Fruit fly (Drosophila melanogaster) whole organism, embryonic: ENCODE measurements around the gene CG13084.

Experiments used
- Abd-B ChIP-seq: fragments of 200-800 bp; sonication (Bioruptor generic); optimal IDR thresholded peaks from 2 replicates; lab custom pipeline; 2018; ENCODE audit warnings: missing biosample characterization, mild to moderate bottlenecking, missing genetic modification characterization, moderate library complexity
- Atf3 ChIP-seq: fragments of 200-800 bp; sonication (Bioruptor generic); optimal IDR thresholded peaks from 3 replicates; lab custom pipeline; 2016; ENCODE audit warnings: missing biosample characterization, missing genetic modification characterization
- BEAF-32 ChIP-seq: fragments of 200-800 bp; sonication (Bioruptor generic); optimal IDR thresholded peaks from 3 replicates; lab custom pipeline; 2017; ENCODE audit warnings: missing biosample characterization, missing genetic modification characterization, mild to moderate bottlenecking, moderate library complexity, missing genetic modification reagents
- CG10209 ChIP-seq: fragments of 200-800 bp; sonication (Bioruptor generic); optimal IDR thresholded peaks from 3 replicates; lab custom pipeline; 2017; ENCODE audit warnings: missing biosample characterization, mild to moderate bottlenecking, missing genetic modification characterization, missing genetic modification reagents
- CG1024 ChIP-seq: fragments of 200-800 bp; sonication (Bioruptor generic); IDR thresholded peaks from 2 replicates; pipeline ENCODE4 v1.3.6; 2022; ENCODE audit warnings: missing biosample characterization, missing genetic modification characterization
- CG10654 ChIP-seq: fragments of 200-800 bp; sonication (Bioruptor generic); optimal IDR thresholded peaks from 2 replicates; lab custom pipeline; 2016; ENCODE audit warnings: missing biosample characterization, missing genetic modification characterization
- CG10979 ChIP-seq: fragments of 200-800 bp; sonication (Bioruptor generic); optimal IDR thresholded peaks from 2 replicates; lab custom pipeline; 2018; ENCODE audit warnings: missing biosample characterization, mild to moderate bottlenecking, missing genetic modification characterization, moderate library complexity
- CG11085 ChIP-seq: fragments of 200-800 bp; sonication (Bioruptor generic); IDR thresholded peaks from 2 replicates; pipeline ENCODE4 v1.3.6; 2022; ENCODE audit warnings: missing biosample characterization, missing genetic modification characterization
- CG11695 ChIP-seq: fragments of 200-800 bp; sonication (Bioruptor generic); IDR thresholded peaks from 3 replicates; pipeline ENCODE4 v1.3.6; 2022; ENCODE audit warnings: missing biosample characterization, missing genetic modification characterization
- CG12236 ChIP-seq: fragments of 200-800 bp; sonication (Bioruptor generic); optimal IDR thresholded peaks from 2 replicates; lab custom pipeline; 2016; ENCODE audit warnings: missing biosample characterization, missing genetic modification characterization
- CG12299 ChIP-seq: fragments of 200-800 bp; sonication (Bioruptor generic); optimal IDR thresholded peaks from 2 replicates; lab custom pipeline; 2018; ENCODE audit warnings: missing biosample characterization, mild to moderate bottlenecking, missing genetic modification characterization
- CG18619 ChIP-seq: fragments of 200-800 bp; sonication (Bioruptor generic); optimal IDR thresholded peaks from 3 replicates; lab custom pipeline; 2017; ENCODE audit warnings: missing biosample characterization, mild to moderate bottlenecking, missing genetic modification characterization
- CG2875 ChIP-seq: fragments of 200-800 bp; sonication (Bioruptor generic); optimal IDR thresholded peaks from 2 replicates; lab custom pipeline; 2017; ENCODE audit warnings: missing biosample characterization, mild to moderate bottlenecking, missing genetic modification characterization, missing genetic modification reagents
- CG31365 ChIP-seq: fragments of 200-800 bp; sonication (Bioruptor generic); optimal IDR thresholded peaks from 2 replicates; lab custom pipeline; 2018; ENCODE audit warnings: missing biosample characterization, mild to moderate bottlenecking, missing genetic modification characterization
- CG31441 ChIP-seq: fragments of 200-800 bp; sonication (Bioruptor generic); IDR thresholded peaks from 2 replicates; pipeline ENCODE4 v1.3.6; 2022; ENCODE audit warnings: missing biosample characterization, missing genetic modification characterization
- CG3163 ChIP-seq: fragments of 200-800 bp; sonication (Bioruptor generic); optimal IDR thresholded peaks from 3 replicates; lab custom pipeline; 2016; ENCODE audit warnings: missing biosample characterization, missing genetic modification characterization
- CG33557 ChIP-seq: fragments of 200-800 bp; sonication (Bioruptor generic); optimal IDR thresholded peaks from 2 replicates; lab custom pipeline; 2019; ENCODE audit warnings: missing biosample characterization, mild to moderate bottlenecking, missing genetic modification characterization, moderate library complexity
- CG34422 ChIP-seq: fragments of 200-800 bp; sonication (Bioruptor generic); IDR thresholded peaks from 3 replicates; pipeline ENCODE4 v1.3.6; 2022; ENCODE audit warnings: missing biosample characterization, missing genetic modification characterization
- CG4820 ChIP-seq: fragments of 200-800 bp; sonication (Bioruptor generic); optimal IDR thresholded peaks from 3 replicates; lab custom pipeline; 2016; ENCODE audit warnings: missing biosample characterization, missing genetic modification characterization
- CG5180 ChIP-seq: fragments of 200-800 bp; sonication (Bioruptor generic); optimal IDR thresholded peaks from 3 replicates; lab custom pipeline; 2017; ENCODE audit warnings: missing biosample characterization, missing genetic modification characterization, mild to moderate bottlenecking, moderate library complexity, missing genetic modification reagents
- CG6654 ChIP-seq: fragments of 200-800 bp; sonication (Bioruptor generic); optimal IDR thresholded peaks from 2 replicates; lab custom pipeline; 2017; ENCODE audit warnings: missing biosample characterization, mild to moderate bottlenecking, missing genetic modification characterization
- CG7963 ChIP-seq: fragments of 200-800 bp; sonication (Bioruptor generic); IDR thresholded peaks from 3 replicates; pipeline ENCODE4 v1.3.6; 2022; ENCODE audit warnings: missing biosample characterization, missing genetic modification characterization; ENCODE audit not compliant: partially characterized antibody
- CG8281 ChIP-seq: fragments of 200-800 bp; sonication (Bioruptor generic); optimal IDR thresholded peaks from 2 replicates; lab custom pipeline; 2018; ENCODE audit warnings: missing biosample characterization, mild to moderate bottlenecking, missing genetic modification characterization, moderate library complexity
- CG9797 ChIP-seq: fragments of 200-800 bp; sonication (Bioruptor generic); optimal IDR thresholded peaks from 3 replicates; lab custom pipeline; 2018; ENCODE audit warnings: missing biosample characterization, mild to moderate bottlenecking, missing genetic modification characterization
- Dfd ChIP-seq, 2 experiments: fragments of >200 bp; optimal IDR thresholded peaks; 2 replicates each; lab custom pipeline; 2017; ENCODE audit warnings: missing biosample characterization in 2 of 2, missing genetic modification characterization in 2 of 2
- E2f1 ChIP-seq: fragments of 200-800 bp; sonication (Bioruptor generic); IDR thresholded peaks from 2 replicates; pipeline ENCODE4 v1.3.6; 2022; ENCODE audit warnings: missing biosample characterization, missing genetic modification characterization
- HmgD ChIP-seq: fragments of 200-800 bp; sonication (Bioruptor generic); optimal IDR thresholded peaks from 3 replicates; lab custom pipeline; 2016; ENCODE audit warnings: missing biosample characterization, missing genetic modification characterization
- Mes4 ChIP-seq: fragments of 200-800 bp; sonication (Bioruptor generic); optimal IDR thresholded peaks from 2 replicates; lab custom pipeline; 2016; ENCODE audit warnings: missing biosample characterization, missing genetic modification characterization
- Nf-YA ChIP-seq: fragments of 200-800 bp; sonication (Bioruptor generic); IDR thresholded peaks from 2 replicates; pipeline ENCODE4 v1.3.6; 2022; ENCODE audit warnings: missing biosample characterization, missing genetic modification characterization
- Poxn ChIP-seq: fragments of 200-800 bp; sonication (Bioruptor generic); IDR thresholded peaks from 2 replicates; pipeline ENCODE4 v1.3.6; 2022; ENCODE audit warnings: missing biosample characterization, missing genetic modification characterization
- Scr ChIP-seq: fragments of 200-800 bp; sonication (Bioruptor generic); IDR thresholded peaks from 2 replicates; pipeline ENCODE4 v1.3.6; 2022; ENCODE audit warnings: missing biosample characterization, missing genetic modification characterization; ENCODE audit not compliant: partially characterized antibody
- Xrp1 ChIP-seq: fragments of 200-800 bp; sonication (Bioruptor generic); IDR thresholded peaks from 2 replicates; pipeline ENCODE4 v1.3.6; 2022; ENCODE audit warnings: missing biosample characterization, missing genetic modification characterization
- abd-A ChIP-seq: fragments of 200-800 bp; sonication (Bioruptor generic); optimal IDR thresholded peaks from 3 replicates; lab custom pipeline; 2019; ENCODE audit warnings: missing biosample characterization, mild to moderate bottlenecking, missing genetic modification characterization, moderate library complexity
- ap ChIP-seq: fragments of 200-800 bp; sonication (Bioruptor generic); IDR thresholded peaks from 2 replicates; pipeline ENCODE4 v1.3.6; 2022; ENCODE audit warnings: missing biosample characterization, missing genetic modification characterization
- bab2 ChIP-seq: fragments of 200-800 bp; sonication (Bioruptor generic); optimal IDR thresholded peaks from 2 replicates; lab custom pipeline; 2016; ENCODE audit warnings: missing biosample characterization, missing genetic modification characterization
- cato ChIP-seq: fragments of 200-800 bp; sonication (Bioruptor generic); optimal IDR thresholded peaks from 2 replicates; lab custom pipeline; 2016; ENCODE audit warnings: missing biosample characterization, missing genetic modification characterization, borderline replicate concordance
- crp ChIP-seq, 2 experiments: fragments of 200-800 bp; sonication (Bioruptor generic); optimal IDR thresholded peaks; 2 replicates in 1 of 2; 3 replicates in 1 of 2; lab custom pipeline; 2017; ENCODE audit warnings: missing biosample characterization in 2 of 2, missing genetic modification characterization in 2 of 2, mild to moderate bottlenecking in 1 of 2, moderate library complexity in 1 of 2
- dimm ChIP-seq: fragments of 200-800 bp; sonication (Bioruptor generic); IDR thresholded peaks from 2 replicates; pipeline ENCODE4 v1.3.6; 2022; ENCODE audit warnings: missing biosample characterization, missing genetic modification characterization
- fd96Cb ChIP-seq: fragments of 200-800 bp; sonication (Bioruptor generic); optimal IDR thresholded peaks from 2 replicates; lab custom pipeline; 2018; ENCODE audit warnings: missing biosample characterization, mild to moderate bottlenecking, missing genetic modification characterization, moderate library complexity
- fu2 ChIP-seq: fragments of 200-800 bp; sonication (Bioruptor generic); optimal IDR thresholded peaks from 2 replicates; lab custom pipeline; 2016; ENCODE audit warnings: missing biosample characterization, missing genetic modification characterization
- gcm ChIP-seq: fragments of 200-800 bp; sonication (Bioruptor generic); optimal IDR thresholded peaks from 2 replicates; lab custom pipeline; 2019; ENCODE audit warnings: missing biosample characterization, mild to moderate bottlenecking, missing genetic modification characterization, moderate library complexity
- h ChIP-seq: fragments of >200 bp; optimal IDR thresholded peaks from 2 replicates; lab custom pipeline; 2017
- rib ChIP-seq: fragments of 200-800 bp; sonication (Bioruptor generic); IDR thresholded peaks from 2 replicates; pipeline ENCODE4 v1.3.6; 2022; ENCODE audit warnings: missing biosample characterization, missing genetic modification characterization
- seq ChIP-seq: fragments of 200-800 bp; sonication (Bioruptor generic); IDR thresholded peaks from 2 replicates; pipeline ENCODE4 v1.3.6; 2022; ENCODE audit warnings: missing biosample characterization, missing genetic modification characterization
- shn ChIP-seq: fragments of 200-800 bp; sonication (Bioruptor generic); optimal IDR thresholded peaks from 3 replicates; lab custom pipeline; 2016; ENCODE audit warnings: missing biosample characterization, missing genetic modification characterization
- sob ChIP-seq: fragments of 200-800 bp; sonication (Bioruptor generic); IDR thresholded peaks from 2 replicates; pipeline ENCODE4 v1.3.6; 2022; ENCODE audit warnings: missing biosample characterization, missing genetic modification characterization
- sqz ChIP-seq: fragments of 200-800 bp; sonication (Bioruptor generic); optimal IDR thresholded peaks from 3 replicates; lab custom pipeline; 2018; ENCODE audit warnings: missing biosample characterization, mild to moderate bottlenecking, missing genetic modification characterization
- tup ChIP-seq: fragments of 200-800 bp; sonication (Bioruptor generic); optimal IDR thresholded peaks from 2 replicates; lab custom pipeline; 2016; ENCODE audit warnings: missing biosample characterization, mild to moderate bottlenecking, missing genetic modification characterization, moderate library complexity
- unpg ChIP-seq: fragments of 200-800 bp; sonication (Bioruptor generic); optimal IDR thresholded peaks from 3 replicates; lab custom pipeline; 2018; ENCODE audit warnings: missing biosample characterization, mild to moderate bottlenecking, missing genetic modification characterization, moderate library complexity
- zen ChIP-seq: fragments of 200-800 bp; sonication (Bioruptor generic); optimal IDR thresholded peaks from 3 replicates; lab custom pipeline; 2018; ENCODE audit warnings: missing biosample characterization, mild to moderate bottlenecking, missing genetic modification characterization, moderate library complexity
- zfh1 ChIP-seq: fragments of 200-800 bp; sonication (Bioruptor generic); IDR thresholded peaks from 3 replicates; pipeline ENCODE4 v1.3.6; 2022; ENCODE audit warnings: missing biosample characterization, missing genetic modification characterization

CG13084 gene

dm6 chr2L:19444734-19445140, 40.0 kb upstream of the CG13084 start, which contains the start of gene Hs2st (continued):
- TF ChIP-seq unpg (GFP tag; lab: Kevin White, UChicago), result peak; percentile 89
- TF ChIP-seq CG31365 (tag; lab: Kevin White, UChicago), result peak; percentile 66
- peak; percentile 83 for TF ChIP-seq Mes4 (GFP tag; lab: Kevin White, UChicago)
- TF ChIP-seq CG10209 (GFP tag; lab: Kevin White, UChicago), result peak; percentile 94
- TF ChIP-seq h (lab: Kevin White, UChicago), result no peak
- TF ChIP-seq CG6654, result peak; percentile 69
- TF ChIP-seq Scr (GFP tag; lab: Robert Waterston, UW), result peak; percentile 59
- peak; percentile 96 for TF ChIP-seq sob
- TF ChIP-seq CG31441 (GFP tag; lab: Robert Waterston, UW), result no peak; the same call in 1 of the 2 replicates
- TF ChIP-seq bab2 (GFP tag; lab: Kevin White, UChicago), result peak; percentile 96
- TF ChIP-seq Atf3 (GFP tag; lab: Kevin White, UChicago), result peak; percentile 94
- TF ChIP-seq zfh1, result peak; percentile 94
- peak; percentile 91 for TF ChIP-seq Poxn
- peak; percentile 80 for TF ChIP-seq ap (GFP tag; lab: Robert Waterston, UW)
- peak; percentile 94 for TF ChIP-seq CG34422 (GFP tag; lab: Robert Waterston, UW)
- TF ChIP-seq zen (tag; lab: Kevin White, UChicago), result peak; percentile 90
- peak; percentile 86 for TF ChIP-seq CG33557 (GFP tag; lab: Kevin White, UChicago)
- TF ChIP-seq abd-A (tag; lab: Kevin White, UChicago), result no peak
- peak; percentile 94 for TF ChIP-seq cato (GFP tag; lab: Kevin White, UChicago)
- TF ChIP-seq CG11085 (GFP tag; lab: Robert Waterston, UW), result peak; percentile 92
- peak; percentile 91; the same call in 1 of the 2 replicates for TF ChIP-seq rib
- TF ChIP-seq BEAF-32 (GFP tag; lab: Kevin White, UChicago), result peak; percentile 68
- TF ChIP-seq CG2875 (GFP tag; lab: Kevin White, UChicago), result peak; percentile 81
- TF ChIP-seq seq, result peak; percentile 86
- peak; percentile 52 for TF ChIP-seq CG5180
- no peak for TF ChIP-seq CG7963 (GFP tag; lab: Robert Waterston, UW)
- TF ChIP-seq fd96Cb (tag; lab: Kevin White, UChicago), result peak; percentile 86
- peak; percentile 96 for TF ChIP-seq fu2 (GFP tag; lab: Kevin White, UChicago)
- peak; percentile 82 for TF ChIP-seq CG11695
- peak; percentile 65; the same call in 1 of the 2 replicates for TF ChIP-seq Nf-YA
- peak; percentile 93 for TF ChIP-seq CG4820 (GFP tag; lab: Kevin White, UChicago)
- TF ChIP-seq CG1024 (GFP tag; lab: Robert Waterston, UW), result peak; percentile 59; the same call in 1 of the 2 replicates
- peak; percentile 77 for TF ChIP-seq CG3163 (GFP tag; lab: Kevin White, UChicago)
- peak; percentile 81 for TF ChIP-seq CG12299 (tag; lab: Kevin White, UChicago)
- peak; percentile 90 for TF ChIP-seq CG18619 (GFP tag; lab: Kevin White, UChicago)
- TF ChIP-seq HmgD, result peak; percentile 96
- TF ChIP-seq tup (GFP tag; lab: Kevin White, UChicago), result peak; percentile 91
- peak; percentile 94 for TF ChIP-seq Abd-B (GFP tag; lab: Kevin White, UChicago)
- TF ChIP-seq crp (GFP tag; optimal IDR thresholded peaks at IDR 0.05; lab: Kevin White, UChicago), result peak; percentile 50 to 85
- peak; percentile 94 for TF ChIP-seq CG10654
- TF ChIP-seq CG8281, result peak; percentile 65
- TF ChIP-seq CG9797 (GFP tag; lab: Kevin White, UChicago), result peak; percentile 84
- no peak for TF ChIP-seq Dfd (GFP tag; optimal IDR thresholded peaks at IDR 0.05; lab: Kevin White, UChicago)
- TF ChIP-seq CG12236 (GFP tag; lab: Kevin White, UChicago), result peak; percentile 84
- TF ChIP-seq gcm, result no peak
- 0 out of 2 replicates have a peak, but pooled peaks have one; percentile 4 for TF ChIP-seq dimm
- TF ChIP-seq sqz (GFP tag; lab: Kevin White, UChicago), result peak; percentile 88
- TF ChIP-seq shn (GFP tag; lab: Kevin White, UChicago), result peak; percentile 97
- peak; percentile 81 for TF ChIP-seq CG10979 (tag; lab: Kevin White, UChicago)
- TF ChIP-seq Xrp1 (GFP tag; lab: Robert Waterston, UW), result peak; percentile 94
- TF ChIP-seq E2f1 (GFP tag; lab: Robert Waterston, UW), result peak; percentile 90
